Worm (Caenorhabditis elegans): ENCODE measurements around the gene fbxa-61.

The fbxa-61 gene

ce11 chrIII:1210638-1211037 lies 28.2 kb upstream of the fbxa-61 start:
- no peak for TF ChIP-seq tbx-11 (GFP tag; IDR thresholded peaks at IDR 0.05)
- TF ChIP-seq ceh-13 (GFP tag; optimal IDR thresholded peaks at IDR 0.05), result no peak
- TF ChIP-seq scrt-1 (GFP tag; IDR thresholded peaks at IDR 0.05), result no peak
- no peak for TF ChIP-seq aly-1 (tag; optimal IDR thresholded peaks at IDR 0.05)
- no peak for TF ChIP-seq B0310.2 (tag; optimal IDR thresholded peaks at IDR 0.05)
- TF ChIP-seq hnd-1 (tag; optimal IDR thresholded peaks at IDR 0.05), result no peak
- no peak for TF ChIP-seq hmbx-1 (tag; optimal IDR thresholded peaks at IDR 0.05)
- no peak for TF ChIP-seq ceh-36 (tag; optimal IDR thresholded peaks at IDR 0.05)

ce11 chrIII:1214121-1214673 lies 24.7 kb upstream of the fbxa-61 start:
- TF ChIP-seq hnd-1 (tag; optimal IDR thresholded peaks at IDR 0.05) (no peak), ets-7 (tag; optimal IDR thresholded peaks at IDR 0.05) (no peak), scrt-1 (GFP tag; IDR thresholded peaks at IDR 0.05) (no peak), sea-1 (GFP tag; conservative IDR thresholded peaks at IDR 0.05) (no peak), hmg-4 (GFP tag; optimal IDR thresholded peaks at IDR 0.05) (no peak), tbx-37 (GFP tag; conservative IDR thresholded peaks at IDR 0.05) (no peak), tbx-11 (GFP tag; IDR thresholded peaks at IDR 0.05) (no peak), tra-4 (tag; optimal IDR thresholded peaks at IDR 0.05) (no peak)

ce11 chrIII:1214680-1215079 lies 24.2 kb upstream of the fbxa-61 start, which contains the start of gene Y119D3B.21:
Y119D3B.21 (plus strand) TSS chrIII:1215000.
- TF ChIP-seq ets-7 (tag; optimal IDR thresholded peaks at IDR 0.05) (no peak), aly-1 (tag; optimal IDR thresholded peaks at IDR 0.05) (no peak), B0310.2 (tag; optimal IDR thresholded peaks at IDR 0.05) (no peak)

- TF ChIP-seq hmg-4 (GFP tag; optimal IDR thresholded peaks at IDR 0.05), result no peak
- TF ChIP-seq hmbx-1 (tag; optimal IDR thresholded peaks at IDR 0.05), result no peak
- no peak for TF ChIP-seq sea-1 (GFP tag; conservative IDR thresholded peaks at IDR 0.05)
- TF ChIP-seq ets-7 (tag; optimal IDR thresholded peaks at IDR 0.05), result no peak
- no peak for TF ChIP-seq scrt-1 (GFP tag; IDR thresholded peaks at IDR 0.05)
- TF ChIP-seq ama-1 (optimal IDR thresholded peaks at IDR 0.05), result no peak
- TF ChIP-seq hnd-1 (tag; optimal IDR thresholded peaks at IDR 0.05), result no peak
- TF ChIP-seq aly-1 (tag; optimal IDR thresholded peaks at IDR 0.05), result no peak
- TF ChIP-seq tbx-37 (GFP tag; conservative IDR thresholded peaks at IDR 0.05), result no peak
- no peak for TF ChIP-seq F13C5.2 (tag; optimal IDR thresholded peaks at IDR 0.05)
- no peak for TF ChIP-seq flt-1 (GFP tag; IDR thresholded peaks at IDR 0.05)
- TF ChIP-seq ceh-13 (GFP tag; optimal IDR thresholded peaks at IDR 0.05), result no peak
- TF ChIP-seq tbx-11 (GFP tag; IDR thresholded peaks at IDR 0.05), result no peak
- TF ChIP-seq tra-4 (tag; optimal IDR thresholded peaks at IDR 0.05), result no peak
- TF ChIP-seq pes-1 (GFP tag; IDR thresholded peaks at IDR 0.05), result no peak
- no peak for TF ChIP-seq B0310.2 (tag; optimal IDR thresholded peaks at IDR 0.05)
- TF ChIP-seq ceh-36 (tag; optimal IDR thresholded peaks at IDR 0.05), result no peak
Observed at ce11 chrIII:1216096-1216495, 22.8 kb upstream of the fbxa-61 start.

- TF ChIP-seq aly-1 (tag; optimal IDR thresholded peaks at IDR 0.05) (peak; percentile 73), ceh-13 (GFP tag; optimal IDR thresholded peaks at IDR 0.05) (peak; percentile 31), scrt-1 (GFP tag; IDR thresholded peaks at IDR 0.05) (peak; percentile 77), ets-7 (tag; optimal IDR thresholded peaks at IDR 0.05) (no peak), sea-1 (GFP tag; conservative IDR thresholded peaks at IDR 0.05) (0 out of 2 replicates have a peak, but pooled peaks have one; percentile 64), hmg-4 (GFP tag; optimal IDR thresholded peaks at IDR 0.05) (peak; percentile 12), ama-1 (optimal IDR thresholded peaks at IDR 0.05) (no peak), hnd-1 (tag; optimal IDR thresholded peaks at IDR 0.05) (peak; percentile 0), ceh-36 (tag; optimal IDR thresholded peaks at IDR 0.05) (peak; percentile 76), tbx-37 (GFP tag; conservative IDR thresholded peaks at IDR 0.05) (peak; percentile 40), tbx-11 (GFP tag; IDR thresholded peaks at IDR 0.05) (peak; percentile 73), F13C5.2 (tag; optimal IDR thresholded peaks at IDR 0.05) (peak; percentile 58), flt-1 (GFP tag; IDR thresholded peaks at IDR 0.05) (peak; percentile 77), B0310.2 (tag; optimal IDR thresholded peaks at IDR 0.05) (peak; percentile 57), tra-4 (tag; optimal IDR thresholded peaks at IDR 0.05) (no peak), pes-1 (GFP tag; IDR thresholded peaks at IDR 0.05) (peak; percentile 83), hmbx-1 (tag; optimal IDR thresholded peaks at IDR 0.05) (no peak)
Observed at ce11 chrIII:1218221-1218620, 20.6 kb upstream of the fbxa-61 start.

ce11 chrIII:1218998-1219397 lies 19.9 kb upstream of the fbxa-61 start:
- no peak for TF ChIP-seq hnd-1 (tag; optimal IDR thresholded peaks at IDR 0.05)
- no peak for TF ChIP-seq tra-4 (tag; optimal IDR thresholded peaks at IDR 0.05)
- TF ChIP-seq B0310.2 (tag; optimal IDR thresholded peaks at IDR 0.05), result no peak
- no peak for TF ChIP-seq aly-1 (tag; optimal IDR thresholded peaks at IDR 0.05)
- no peak for TF ChIP-seq ceh-36 (tag; optimal IDR thresholded peaks at IDR 0.05)
- TF ChIP-seq F13C5.2 (tag; optimal IDR thresholded peaks at IDR 0.05), result no peak
- TF ChIP-seq tbx-11 (GFP tag; IDR thresholded peaks at IDR 0.05), result no peak
- TF ChIP-seq scrt-1 (GFP tag; IDR thresholded peaks at IDR 0.05), result no peak
- no peak for TF ChIP-seq ama-1 (optimal IDR thresholded peaks at IDR 0.05)
- no peak for TF ChIP-seq ets-7 (tag; optimal IDR thresholded peaks at IDR 0.05)
- no peak for TF ChIP-seq sea-1 (GFP tag; conservative IDR thresholded peaks at IDR 0.05)
- no peak for TF ChIP-seq hmg-4 (GFP tag; optimal IDR thresholded peaks at IDR 0.05)

ce11 chrIII:1220012-1220411 lies 18.8 kb upstream of the fbxa-61 start:
- no peak for TF ChIP-seq hmbx-1 (tag; optimal IDR thresholded peaks at IDR 0.05)
- no peak for TF ChIP-seq ceh-13 (GFP tag; optimal IDR thresholded peaks at IDR 0.05)
- no peak for TF ChIP-seq F13C5.2 (tag; optimal IDR thresholded peaks at IDR 0.05)
- TF ChIP-seq hmg-4 (GFP tag; optimal IDR thresholded peaks at IDR 0.05), result no peak
- no peak for TF ChIP-seq hnd-1 (tag; optimal IDR thresholded peaks at IDR 0.05)
- TF ChIP-seq tbx-11 (GFP tag; IDR thresholded peaks at IDR 0.05), result no peak

ce11 chrIII:1221995-1222394 lies 16.9 kb upstream of the fbxa-61 start:
- TF ChIP-seq hmg-4 (GFP tag; optimal IDR thresholded peaks at IDR 0.05) (no peak), scrt-1 (GFP tag; IDR thresholded peaks at IDR 0.05) (no peak), ceh-13 (GFP tag; optimal IDR thresholded peaks at IDR 0.05) (no peak), aly-1 (tag; optimal IDR thresholded peaks at IDR 0.05) (no peak), ceh-36 (tag; optimal IDR thresholded peaks at IDR 0.05) (no peak), sea-1 (GFP tag; conservative IDR thresholded peaks at IDR 0.05) (no peak), tra-4 (tag; optimal IDR thresholded peaks at IDR 0.05) (no peak), hnd-1 (tag; optimal IDR thresholded peaks at IDR 0.05) (no peak), flt-1 (GFP tag; IDR thresholded peaks at IDR 0.05) (no peak), ama-1 (optimal IDR thresholded peaks at IDR 0.05) (no peak), tbx-37 (GFP tag; conservative IDR thresholded peaks at IDR 0.05) (no peak)

Data from whole organism, early embryonic.